Worm (Caenorhabditis elegans): ENCODE data around the gene R05G9.5.

ce11 chrII:6535957-6536424, 35.9 kb upstream of the R05G9.5 start, which contains the start of gene utp-20:
- TF ChIP-seq flt-1 (GFP tag; IDR thresholded peaks at IDR 0.05) (no peak), med-1 (GFP tag; optimal IDR thresholded peaks at IDR 0.05; ENCODE audit: insufficient read depth) (no peak), tab-1 (GFP tag; IDR thresholded peaks at IDR 0.05) (no peak), ref-1 (GFP tag; conservative IDR thresholded peaks at IDR 0.05) (no peak), T22C8.4 (GFP tag; IDR thresholded peaks at IDR 0.05) (no peak), ztf-23 (GFP tag; IDR thresholded peaks at IDR 0.05) (no peak)
